Fruit fly (Drosophila melanogaster) whole organism, embryonic: ENCODE measurements around the gene Mst57Db.

Source experiments
- Adf1 ChIP-seq: fragments of 200-800 bp; sonication (Bioruptor generic); IDR thresholded peaks from 2 replicates; pipeline ENCODE4 v1.3.6; 2022; ENCODE audit warnings: missing biosample characterization, missing genetic modification characterization
- Aef1 ChIP-seq: fragments of 200-800 bp; sonication (Bioruptor generic); IDR thresholded peaks from 3 replicates; pipeline ENCODE4 v1.3.6; 2022; ENCODE audit warnings: missing biosample characterization, missing genetic modification characterization
- Asciz ChIP-seq: fragments of 200-800 bp; sonication (Bioruptor generic); optimal IDR thresholded peaks from 2 replicates; lab custom pipeline; 2017; ENCODE audit warnings: missing biosample characterization, mild to moderate bottlenecking, missing genetic modification characterization, missing genetic modification reagents
- B-H1 ChIP-seq: fragments of 200-800 bp; sonication (Bioruptor generic); IDR thresholded peaks from 3 replicates; pipeline ENCODE4 v1.3.6; 2022; ENCODE audit warnings: missing biosample characterization, missing genetic modification characterization
- C15 ChIP-seq: fragments of 200-800 bp; sonication (Bioruptor generic); IDR thresholded peaks from 3 replicates; pipeline ENCODE4 v1.3.6; 2022; ENCODE audit warnings: missing biosample characterization, missing genetic modification characterization
- CG10565 ChIP-seq: fragments of 200-800 bp; sonication (Bioruptor generic); optimal IDR thresholded peaks from 3 replicates; lab custom pipeline; 2016; ENCODE audit warnings: missing biosample characterization, mild to moderate bottlenecking, missing genetic modification characterization
- CG10959 ChIP-seq: fragments of 200-800 bp; sonication (Bioruptor generic); IDR thresholded peaks from 2 replicates; pipeline ENCODE4 v1.3.6; 2022; ENCODE audit warnings: missing biosample characterization, missing genetic modification characterization
- CG11456 ChIP-seq: fragments of 200-800 bp; sonication (Bioruptor generic); IDR thresholded peaks from 3 replicates; pipeline ENCODE4 v1.3.6; 2022; ENCODE audit warnings: missing biosample characterization, missing genetic modification characterization
- CG12071 ChIP-seq: fragments of 200-800 bp; sonication (Bioruptor generic); optimal IDR thresholded peaks from 3 replicates; lab custom pipeline; 2018; ENCODE audit warnings: missing biosample characterization, mild to moderate bottlenecking, missing genetic modification characterization
- CG12219 ChIP-seq: fragments of 200-800 bp; sonication (Bioruptor generic); optimal IDR thresholded peaks from 3 replicates; lab custom pipeline; 2018; ENCODE audit warnings: missing biosample characterization, mild to moderate bottlenecking, missing genetic modification characterization
- CG12659 ChIP-seq: fragments of 200-800 bp; sonication (Bioruptor generic); optimal IDR thresholded peaks from 3 replicates; lab custom pipeline; 2017; ENCODE audit warnings: mild to moderate bottlenecking, missing biosample characterization, missing genetic modification reagents, missing genetic modification characterization
- CG13424 ChIP-seq: fragments of 200-800 bp; sonication (Bioruptor generic); optimal IDR thresholded peaks from 2 replicates; lab custom pipeline; 2019; ENCODE audit warnings: missing biosample characterization, mild to moderate bottlenecking, missing genetic modification characterization, moderate library complexity
- CG14860 ChIP-seq: fragments of 200-800 bp; sonication (Bioruptor generic); IDR thresholded peaks from 3 replicates; pipeline ENCODE4 v1.3.6; 2022; ENCODE audit warnings: missing biosample characterization, missing genetic modification characterization; ENCODE audit not compliant: partially characterized antibody
- CG14965 ChIP-seq: fragments of 200-800 bp; sonication (Bioruptor generic); optimal IDR thresholded peaks from 2 replicates; lab custom pipeline; 2016; ENCODE audit warnings: missing biosample characterization, missing genetic modification characterization, borderline replicate concordance
- CG15011 ChIP-seq: fragments of 200-800 bp; sonication (Bioruptor generic); optimal IDR thresholded peaks from 3 replicates; lab custom pipeline; 2018; ENCODE audit warnings: missing biosample characterization, mild to moderate bottlenecking, missing genetic modification characterization
- CG15479 ChIP-seq: fragments of 200-800 bp; sonication (Bioruptor generic); optimal IDR thresholded peaks from 3 replicates; lab custom pipeline; 2019; ENCODE audit warnings: missing biosample characterization, mild to moderate bottlenecking, missing genetic modification characterization, moderate library complexity
- CG2120 ChIP-seq: fragments of 200-800 bp; sonication (Bioruptor generic); optimal IDR thresholded peaks from 3 replicates; lab custom pipeline; 2016; ENCODE audit warnings: missing biosample characterization, missing genetic modification characterization
- CG6689 ChIP-seq: fragments of 200-800 bp; sonication (Bioruptor generic); IDR thresholded peaks from 2 replicates; pipeline ENCODE4 v1.3.6; 2022; ENCODE audit warnings: missing biosample characterization, missing genetic modification characterization
- CG6765 ChIP-seq: fragments of 200-800 bp; sonication (Bioruptor generic); optimal IDR thresholded peaks from 3 replicates; lab custom pipeline; 2017; ENCODE audit warnings: missing biosample characterization, mild to moderate bottlenecking, missing genetic modification characterization
- CG7556 ChIP-seq: fragments of 200-800 bp; sonication (Bioruptor generic); optimal IDR thresholded peaks from 2 replicates; lab custom pipeline; 2017; ENCODE audit warnings: missing biosample characterization, mild to moderate bottlenecking, missing genetic modification characterization
- CG7745 ChIP-seq: fragments of 200-800 bp; sonication (Bioruptor generic); optimal IDR thresholded peaks from 2 replicates; lab custom pipeline; 2018; ENCODE audit warnings: missing biosample characterization, mild to moderate bottlenecking, missing genetic modification characterization, moderate library complexity
- CG9437 ChIP-seq: fragments of 200-800 bp; sonication (Bioruptor generic); optimal IDR thresholded peaks from 2 replicates; lab custom pipeline; 2018; ENCODE audit warnings: missing biosample characterization, mild to moderate bottlenecking, missing genetic modification characterization
- CTCF ChIP-seq: fragments of 200-800 bp; sonication (Bioruptor generic); optimal IDR thresholded peaks from 2 replicates; lab custom pipeline; 2017; ENCODE audit warnings: missing biosample characterization, mild to moderate bottlenecking, missing genetic modification characterization, moderate library complexity
- CoRest ChIP-seq: fragments of 200-800 bp; sonication (Bioruptor generic); optimal IDR thresholded peaks from 3 replicates; lab custom pipeline; 2018; ENCODE audit warnings: missing biosample characterization, mild to moderate bottlenecking, missing genetic modification characterization, moderate library complexity
- HLHmδ ChIP-seq: fragments of 200-800 bp; sonication (Bioruptor generic); optimal IDR thresholded peaks from 2 replicates; lab custom pipeline; 2018; ENCODE audit warnings: missing biosample characterization, mild to moderate bottlenecking, missing genetic modification characterization, moderate library complexity
- Hand ChIP-seq: fragments of 200-800 bp; sonication (Bioruptor generic); optimal IDR thresholded peaks from 2 replicates; lab custom pipeline; 2017; ENCODE audit warnings: mild to moderate bottlenecking, missing biosample characterization, missing genetic modification reagents, missing genetic modification characterization
- Hr39 ChIP-seq: fragments of >200 bp; optimal IDR thresholded peaks from 2 replicates; lab custom pipeline; 2017
- NFAT ChIP-seq: fragments of 200-800 bp; sonication (Bioruptor generic); IDR thresholded peaks from 2 replicates; pipeline ENCODE4 v1.3.6; 2022; ENCODE audit warnings: missing biosample characterization, missing genetic modification characterization
- Pdp1 ChIP-seq, 2 experiments: fragments of 200-800 bp; sonication (Bioruptor generic); optimal IDR thresholded peaks; 3 replicates each; lab custom pipeline; 2016; ENCODE audit warnings: missing biosample characterization in 2 of 2, missing genetic modification characterization in 2 of 2, mild to moderate bottlenecking in 1 of 2, moderate library complexity in 1 of 2
- Scr ChIP-seq: fragments of 200-800 bp; sonication (Bioruptor generic); IDR thresholded peaks from 2 replicates; pipeline ENCODE4 v1.3.6; 2022; ENCODE audit warnings: missing biosample characterization, missing genetic modification characterization; ENCODE audit not compliant: partially characterized antibody
- Side ChIP-seq: fragments of 200-800 bp; sonication (Bioruptor generic); optimal IDR thresholded peaks from 2 replicates; lab custom pipeline; 2016; ENCODE audit warnings: missing biosample characterization, missing genetic modification characterization
- ac ChIP-seq: fragments of 200-800 bp; sonication (Bioruptor generic); optimal IDR thresholded peaks from 3 replicates; lab custom pipeline; 2017; ENCODE audit warnings: missing biosample characterization, mild to moderate bottlenecking, missing genetic modification characterization
- ato ChIP-seq: fragments of 200-800 bp; sonication (Bioruptor generic); IDR thresholded peaks from 2 replicates; pipeline ENCODE4 v1.3.6; 2022; ENCODE audit warnings: missing biosample characterization, missing genetic modification characterization; ENCODE audit not compliant: partially characterized antibody
- az2 ChIP-seq: fragments of 200-800 bp; sonication (Bioruptor generic); optimal IDR thresholded peaks from 3 replicates; lab custom pipeline; 2016; ENCODE audit warnings: missing biosample characterization, missing genetic modification characterization
- cas ChIP-seq: fragments of 200-800 bp; sonication (Bioruptor generic); IDR thresholded peaks from 2 replicates; pipeline ENCODE4 v1.3.6; 2022; ENCODE audit warnings: missing biosample characterization, missing genetic modification characterization
- cato ChIP-seq: fragments of 200-800 bp; sonication (Bioruptor generic); optimal IDR thresholded peaks from 2 replicates; lab custom pipeline; 2016; ENCODE audit warnings: missing biosample characterization, missing genetic modification characterization, borderline replicate concordance
- da ChIP-seq: fragments of 200-800 bp; sonication (Bioruptor generic); optimal IDR thresholded peaks from 2 replicates; lab custom pipeline; 2016; ENCODE audit warnings: missing biosample characterization, missing genetic modification characterization
- disco-r ChIP-seq: fragments of 200-800 bp; sonication (Bioruptor generic); optimal IDR thresholded peaks from 2 replicates; lab custom pipeline; 2016; ENCODE audit warnings: missing biosample characterization, missing genetic modification characterization
- dm ChIP-seq: fragments of 200-800 bp; sonication (Bioruptor generic); optimal IDR thresholded peaks from 3 replicates; lab custom pipeline; 2016; ENCODE audit warnings: missing biosample characterization, missing genetic modification characterization
- dpn ChIP-seq, 2 experiments: fragments of 200-800 bp; sonication (Bioruptor generic); optimal IDR thresholded peaks; 3 replicates each; lab custom pipeline; 2016; ENCODE audit warnings: missing biosample characterization in 2 of 2, missing genetic modification characterization in 2 of 2
- fd102C ChIP-seq: fragments of 200-800 bp; sonication (Bioruptor generic); optimal IDR thresholded peaks from 2 replicates; lab custom pipeline; 2018; ENCODE audit warnings: missing biosample characterization, mild to moderate bottlenecking, missing genetic modification characterization, moderate library complexity
- fd3F ChIP-seq: fragments of 200-800 bp; sonication (Bioruptor generic); optimal IDR thresholded peaks from 2 replicates; lab custom pipeline; 2018; ENCODE audit warnings: missing biosample characterization, mild to moderate bottlenecking, missing genetic modification characterization, moderate library complexity
- lola ChIP-seq, 3 experiments: fragments of >200 bp in 2 of 3; fragments of 200-800 bp in 1 of 3; sonication (Bioruptor generic) in 1 of 3; optimal IDR thresholded peaks; 2 replicates each; lab custom pipeline; 2017 to 2019; ENCODE audit warnings: missing biosample characterization in 3 of 3, missing genetic modification characterization in 3 of 3, mild to moderate bottlenecking in 1 of 3, moderate library complexity in 1 of 3
- mirr ChIP-seq: fragments of 200-800 bp; sonication (Bioruptor generic); optimal IDR thresholded peaks from 3 replicates; lab custom pipeline; 2018; ENCODE audit warnings: missing biosample characterization, mild to moderate bottlenecking, missing genetic modification characterization
- p53 ChIP-seq: fragments of 200-800 bp; sonication (Bioruptor generic); optimal IDR thresholded peaks from 2 replicates; lab custom pipeline; 2016; ENCODE audit warnings: missing biosample characterization, missing genetic modification characterization
- pb ChIP-seq: fragments of 200-800 bp; sonication (Bioruptor generic); optimal IDR thresholded peaks from 3 replicates; lab custom pipeline; 2016; ENCODE audit warnings: missing biosample characterization, missing genetic modification characterization
- pnt ChIP-seq: fragments of 200-800 bp; sonication (Bioruptor generic); optimal IDR thresholded peaks from 3 replicates; lab custom pipeline; 2016; ENCODE audit warnings: missing biosample characterization, missing genetic modification characterization
- salm ChIP-seq: fragments of 200-800 bp; sonication (Bioruptor generic); optimal IDR thresholded peaks from 2 replicates; lab custom pipeline; 2018; ENCODE audit warnings: missing biosample characterization, mild to moderate bottlenecking, missing genetic modification characterization
- sisA ChIP-seq: fragments of 200-800 bp; sonication (Bioruptor generic); IDR thresholded peaks from 2 replicates; pipeline ENCODE4 v1.3.6; 2022; ENCODE audit warnings: missing biosample characterization, missing genetic modification characterization
- ssp ChIP-seq: fragments of 200-800 bp; sonication (Bioruptor generic); IDR thresholded peaks from 2 replicates; pipeline ENCODE4 v1.3.6; 2022; ENCODE audit warnings: missing biosample characterization, missing genetic modification characterization
- usp ChIP-seq: fragments of >200 bp; optimal IDR thresholded peaks from 2 replicates; lab custom pipeline; 2017; ENCODE audit warnings: missing biosample characterization, missing genetic modification characterization

Mst57Db gene

dm6 chr3R:25879324-25879766 is 48.6 kb upstream of the Mst57Db start (continued):
- TF ChIP-seq CG11456 (no peak), ato (GFP tag; lab: Robert Waterston, UW) (no peak), dm (peak; percentile 40), CG14965 (GFP tag; lab: Kevin White, UChicago) (no peak), p53 (GFP tag; lab: Kevin White, UChicago) (no peak), usp (GFP tag; lab: Kevin White, UChicago) (no peak), pb (GFP tag; lab: Kevin White, UChicago) (peak; percentile 56), sisA (peak; percentile 81; the same call in 1 of the 2 replicates), lola (GFP tag; optimal IDR thresholded peaks at IDR 0.05; lab: Kevin White, UChicago) (peak in 1 of 3 experiments; percentile 77), dpn (GFP tag; optimal IDR thresholded peaks at IDR 0.05; lab: Kevin White, UChicago) (peak; percentile 75 to 83), B-H1 (GFP tag; lab: Robert Waterston, UW) (peak; percentile 76), CG9437 (GFP tag; lab: Kevin White, UChicago) (peak; percentile 77), CG15479 (no peak), CoRest (tag; lab: Kevin White, UChicago) (peak; percentile 87), fd102C (GFP tag; lab: Kevin White, UChicago) (no peak), Aef1 (no peak; the same call in 1 of the 3 replicates), CG2120 (GFP tag; lab: Kevin White, UChicago) (peak; percentile 79), cato (GFP tag; lab: Kevin White, UChicago) (peak; percentile 66), Side (peak; percentile 43), HLHmδ (no peak), Hr39 (lab: Kevin White, UChicago) (no peak), C15 (0 out of 3 replicates have a peak, but pooled peaks have one; percentile 30), CG13424 (tag; lab: Kevin White, UChicago) (peak; percentile 86), CG12659 (GFP tag; lab: Kevin White, UChicago) (peak; percentile 76), CG10959 (GFP tag; lab: Robert Waterston, UW) (no peak; the same call in 1 of the 2 replicates), CG10565 (GFP tag; lab: Kevin White, UChicago) (no peak), CG7556 (GFP tag; lab: Kevin White, UChicago) (peak; percentile 53), Scr (GFP tag; lab: Robert Waterston, UW) (no peak), Hand (GFP tag; lab: Kevin White, UChicago) (no peak), CG15011 (peak; percentile 25), fd3F (GFP tag; lab: Kevin White, UChicago) (peak; percentile 61), NFAT (GFP tag; lab: Robert Waterston, UW) (no peak), Asciz (GFP tag; lab: Kevin White, UChicago) (peak; percentile 74), Pdp1 (GFP tag; optimal IDR thresholded peaks at IDR 0.05; lab: Kevin White, UChicago) (peak; percentile 61), pnt (GFP tag; lab: Kevin White, UChicago) (peak; percentile 15), ssp (GFP tag; lab: Robert Waterston, UW) (peak; percentile 69), da (GFP tag; lab: Kevin White, UChicago) (peak; percentile 19), Adf1 (no peak; the same call in 1 of the 2 replicates), CG12071 (GFP tag; lab: Kevin White, UChicago) (peak; percentile 74), CG12219 (GFP tag; lab: Kevin White, UChicago) (peak; percentile 79), disco-r (no peak), CG7745 (tag; lab: Kevin White, UChicago) (no peak), az2 (GFP tag; lab: Kevin White, UChicago) (peak; percentile 85), CG6689 (GFP tag; lab: Robert Waterston, UW) (peak; percentile 74), CG6765 (GFP tag; lab: Kevin White, UChicago) (peak; percentile 35), salm (tag; lab: Kevin White, UChicago) (peak; percentile 31), cas (GFP tag; lab: Robert Waterston, UW) (0 out of 2 replicates have a peak, but pooled peaks have one; percentile 35), CG14860 (GFP tag; lab: Robert Waterston, UW) (no peak), ac (GFP tag; lab: Kevin White, UChicago) (no peak), mirr (GFP tag; lab: Kevin White, UChicago) (peak; percentile 59), CTCF (GFP tag; lab: Kevin White, UChicago) (peak; percentile 52)
